Worm (Caenorhabditis elegans) whole organism, L1 larva: ENCODE results near the gene T01D3.1.

Experiments used
- blmp-1 ChIP-seq: fragments of 150-350 bp; optimal IDR thresholded peaks from 2 replicates; lab custom pipeline; 2014; ENCODE audit warnings: missing biosample characterization, missing genetic modification characterization
- dpl-1 ChIP-seq, 3 experiments: fragments of 150-350 bp in 2 of 3; sonication (generic microtip) in 1 of 3; optimal IDR thresholded peaks; 2 replicates each; lab custom pipeline; 2014 to 2017; ENCODE audit warnings: missing biosample characterization in 3 of 3, missing genetic modification characterization in 3 of 3, missing genetic modification reagents in 3 of 3
- grh-1 ChIP-seq: fragments of 200-800 bp; sonication (Bioruptor generic); IDR thresholded peaks from 2 replicates; pipeline ENCODE4 v1.3.6; 2022; ENCODE audit warnings: missing genetic modification reagents, missing genetic modification characterization, missing compliant biosample characterization
- isw-1 ChIP-seq: fragments of 200-800 bp; sonication (Bioruptor generic); IDR thresholded peaks from 2 replicates; pipeline ENCODE4 v1.3.6; 2022; ENCODE audit warnings: missing genetic modification characterization, missing compliant biosample characterization
- lin-15B ChIP-seq: fragments of 150-350 bp; sonication (generic microtip); optimal IDR thresholded peaks from 3 replicates; lab custom pipeline; 2014; ENCODE audit warnings: missing biosample characterization, missing genetic modification characterization
- lin-39 ChIP-seq: fragments of 150-350 bp; optimal IDR thresholded peaks from 2 replicates; lab custom pipeline; 2014; ENCODE audit warnings: missing biosample characterization, missing genetic modification reagents, missing genetic modification characterization
- nhr-28 ChIP-seq: fragments of 150-350 bp; optimal IDR thresholded peaks from 2 replicates; lab custom pipeline; 2014; ENCODE audit warnings: missing biosample characterization, missing genetic modification characterization
- nhr-71 ChIP-seq: sonication (generic microtip); optimal IDR thresholded peaks from 2 replicates; lab custom pipeline; 2016; ENCODE audit warnings: mild to moderate bottlenecking, missing genetic modification characterization, moderate library complexity, missing compliant biosample characterization
- nhr-76 ChIP-seq: sonication (generic microtip); optimal IDR thresholded peaks from 2 replicates; lab custom pipeline; 2017; ENCODE audit warnings: missing biosample characterization, missing genetic modification characterization
- rnt-1 ChIP-seq: sonication (generic microtip); optimal IDR thresholded peaks from 2 replicates; lab custom pipeline; 2016; ENCODE audit warnings: mild to moderate bottlenecking, missing genetic modification characterization, moderate library complexity, missing compliant biosample characterization
- zag-1 ChIP-seq: fragments of 150-350 bp; optimal IDR thresholded peaks from 2 replicates; lab custom pipeline; 2014; ENCODE audit warnings: missing biosample characterization, missing genetic modification characterization
- ztf-4 ChIP-seq: fragments of 150-350 bp; optimal IDR thresholded peaks from 2 replicates; lab custom pipeline; 2014; ENCODE audit warnings: missing biosample characterization, missing genetic modification characterization

DNA sequence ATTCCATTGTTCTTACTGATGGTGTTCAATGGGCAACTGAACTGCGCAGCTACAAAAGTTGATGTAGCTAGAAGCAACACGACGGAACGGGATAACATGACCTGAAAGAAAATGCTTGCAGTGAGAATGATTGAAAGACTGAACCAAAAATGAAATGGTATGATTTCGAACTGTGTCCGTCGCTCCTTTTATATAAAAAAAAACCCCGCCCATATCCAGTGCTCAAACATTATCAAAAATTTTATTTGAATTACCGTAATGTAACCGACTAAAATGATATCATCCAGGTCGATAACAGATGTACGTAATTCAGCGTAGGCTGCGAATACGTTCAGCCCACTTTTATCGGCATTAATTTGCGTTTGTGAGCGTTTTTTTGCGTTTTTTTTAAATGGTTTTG lies 48.7 kb downstream of the T01D3.1 start, which contains the start of gene irg-5:
- no peak for TF ChIP-seq dpl-1 (GFP tag; optimal IDR thresholded peaks at IDR 0.05; lab: Kevin White, UChicago)
- no peak for TF ChIP-seq rnt-1 (tag; lab: Kevin White, UChicago)
- TF ChIP-seq ztf-4 (tag; lab: Kevin White, UChicago), result no peak
- no peak for TF ChIP-seq zag-1 (tag; lab: Kevin White, UChicago)
- no peak for TF ChIP-seq nhr-71 (tag; lab: Kevin White, UChicago)
- TF ChIP-seq isw-1 (GFP tag; lab: Robert Waterston, UW), result no peak
- no peak for TF ChIP-seq blmp-1 (tag; lab: Kevin White, UChicago)
- TF ChIP-seq grh-1 (GFP tag; lab: Robert Waterston, UW), result no peak
- no peak for TF ChIP-seq lin-15B
- TF ChIP-seq nhr-76, result no peak
- TF ChIP-seq nhr-28, result no peak
- no peak for TF ChIP-seq lin-39 (tag; lab: Kevin White, UChicago)
